Worm (Caenorhabditis elegans): ENCODE data around the gene T25E12.6.

DNA sequence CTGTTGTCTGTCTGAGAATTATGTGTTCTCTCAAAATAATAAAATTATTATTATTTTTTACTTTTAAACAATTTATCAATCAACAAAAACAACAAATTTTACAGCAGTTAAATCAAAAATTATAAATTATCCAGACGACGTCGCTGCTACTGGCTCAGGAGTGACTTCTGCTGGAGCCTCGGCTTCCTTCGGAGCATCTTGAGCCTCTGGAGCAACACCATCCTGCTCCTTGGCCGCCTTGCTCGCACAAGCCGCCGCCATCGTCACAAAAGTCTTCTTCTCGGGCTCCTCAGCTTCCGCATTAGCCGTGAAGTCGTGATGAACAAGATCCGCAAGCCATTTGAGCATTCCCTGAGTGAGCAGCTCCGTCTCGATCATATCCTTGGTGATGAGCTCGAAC lies 50.5 kb downstream of the T25E12.6 start:
- TF ChIP-seq snpc-4 (tag; optimal IDR thresholded peaks at IDR 0.05), result no peak
- no peak for TF ChIP-seq jun-1 (tag; optimal IDR thresholded peaks at IDR 0.05)
- TF ChIP-seq zag-1 (tag; optimal IDR thresholded peaks at IDR 0.05), result no peak
